Fruit fly (Drosophila melanogaster) whole organism, embryonic: ENCODE measurements around the gene gpp.

ENCODE experiments used
- CG13296 ChIP-seq: fragments of 200-800 bp; sonication (Bioruptor generic); optimal IDR thresholded peaks from 3 replicates; lab custom pipeline; 2018; ENCODE audit warnings: missing biosample characterization, mild to moderate bottlenecking, missing genetic modification characterization
- CG14860 ChIP-seq: fragments of 200-800 bp; sonication (Bioruptor generic); IDR thresholded peaks from 3 replicates; pipeline ENCODE4 v1.3.6; 2022; ENCODE audit warnings: missing biosample characterization, missing genetic modification characterization; ENCODE audit not compliant: partially characterized antibody
- CG15073 ChIP-seq: fragments of 200-800 bp; sonication (Bioruptor generic); optimal IDR thresholded peaks from 2 replicates; lab custom pipeline; 2016; ENCODE audit warnings: missing biosample characterization, missing genetic modification characterization
- CG17568 ChIP-seq: fragments of 200-800 bp; sonication (Bioruptor generic); optimal IDR thresholded peaks from 2 replicates; lab custom pipeline; 2018; ENCODE audit warnings: missing biosample characterization, mild to moderate bottlenecking, missing genetic modification characterization, moderate library complexity
- CG2120 ChIP-seq: fragments of 200-800 bp; sonication (Bioruptor generic); optimal IDR thresholded peaks from 3 replicates; lab custom pipeline; 2016; ENCODE audit warnings: missing biosample characterization, missing genetic modification characterization
- CG2202 ChIP-seq: fragments of 200-800 bp; sonication (Bioruptor generic); optimal IDR thresholded peaks from 2 replicates; lab custom pipeline; 2018; ENCODE audit warnings: missing biosample characterization, mild to moderate bottlenecking, missing genetic modification characterization
- CG2678 ChIP-seq: fragments of 200-800 bp; sonication (Bioruptor generic); optimal IDR thresholded peaks from 3 replicates; lab custom pipeline; 2019; ENCODE audit warnings: missing biosample characterization, mild to moderate bottlenecking, missing genetic modification characterization, moderate library complexity
- CG6175 ChIP-seq: fragments of 200-800 bp; sonication (Bioruptor generic); IDR thresholded peaks from 3 replicates; pipeline ENCODE4 v1.3.6; 2022; ENCODE audit warnings: missing biosample characterization, missing genetic modification characterization
- CG6254 ChIP-seq: fragments of 200-800 bp; sonication (Bioruptor generic); optimal IDR thresholded peaks from 3 replicates; lab custom pipeline; 2017; ENCODE audit warnings: mild to moderate bottlenecking, missing biosample characterization, missing genetic modification reagents, missing genetic modification characterization
- CG6791 ChIP-seq: fragments of 200-800 bp; sonication (Bioruptor generic); IDR thresholded peaks from 3 replicates; pipeline ENCODE4 v1.3.6; 2022; ENCODE audit warnings: missing biosample characterization, missing genetic modification characterization; ENCODE audit not compliant: partially characterized antibody
- CHES-1-like ChIP-seq: fragments of 200-800 bp; sonication (Bioruptor generic); optimal IDR thresholded peaks from 2 replicates; lab custom pipeline; 2016; ENCODE audit warnings: missing biosample characterization, missing genetic modification characterization
- CTCF ChIP-seq: fragments of 200-800 bp; sonication (Bioruptor generic); optimal IDR thresholded peaks from 2 replicates; lab custom pipeline; 2017; ENCODE audit warnings: missing biosample characterization, mild to moderate bottlenecking, missing genetic modification characterization, moderate library complexity
- Dp ChIP-seq: fragments of 200-800 bp; sonication (Bioruptor generic); optimal IDR thresholded peaks from 2 replicates; lab custom pipeline; 2018; ENCODE audit warnings: missing biosample characterization, mild to moderate bottlenecking, missing genetic modification characterization, moderate library complexity
- Drgx ChIP-seq: fragments of 200-800 bp; sonication (Bioruptor generic); IDR thresholded peaks from 2 replicates; pipeline ENCODE4 v1.3.6; 2022; ENCODE audit warnings: missing biosample characterization, missing genetic modification characterization
- Eip74EF ChIP-seq, 2 experiments: fragments of 200-800 bp in 1 of 2; fragments of >200 bp in 1 of 2; sonication (Bioruptor generic) in 1 of 2; optimal IDR thresholded peaks; 2 replicates each; lab custom pipeline; 2017 to 2019; ENCODE audit warnings: missing biosample characterization in 2 of 2, missing genetic modification characterization in 2 of 2, mild to moderate bottlenecking in 1 of 2, moderate library complexity in 1 of 2
- Ets65A ChIP-seq: fragments of 200-800 bp; sonication (Bioruptor generic); peaks from one replicate; lab custom pipeline; 2016; ENCODE audit warnings: missing biosample characterization, missing genetic modification characterization
- Fer2 ChIP-seq: fragments of 200-800 bp; sonication (Bioruptor generic); optimal IDR thresholded peaks from 2 replicates; lab custom pipeline; 2018; ENCODE audit warnings: missing biosample characterization, mild to moderate bottlenecking, missing genetic modification characterization, moderate library complexity
- GATAe ChIP-seq: fragments of 200-800 bp; sonication (Bioruptor generic); conservative IDR thresholded peaks from 2 replicates; pipeline ENCODE4 v1.3.6; 2022; ENCODE audit warnings: missing biosample characterization, missing genetic modification characterization
- Gug ChIP-seq: fragments of 200-800 bp; sonication (Bioruptor generic); IDR thresholded peaks from 4 replicates; pipeline ENCODE4 v1.3.6; 2022; ENCODE audit warnings: missing biosample characterization, missing genetic modification characterization
- HLH54F ChIP-seq: fragments of 200-800 bp; sonication (Bioruptor generic); optimal IDR thresholded peaks from 3 replicates; lab custom pipeline; 2016; ENCODE audit warnings: missing biosample characterization, missing genetic modification characterization
- Hr51 ChIP-seq, 2 experiments: fragments of 200-800 bp; sonication (Bioruptor generic); optimal IDR thresholded peaks; 2 replicates in 1 of 2; 3 replicates in 1 of 2; lab custom pipeline; 2016 to 2018; ENCODE audit warnings: missing biosample characterization in 2 of 2, missing genetic modification characterization in 2 of 2, mild to moderate bottlenecking in 1 of 2, moderate library complexity in 1 of 2
- MESR4 ChIP-seq: fragments of 200-800 bp; sonication (Bioruptor generic); optimal IDR thresholded peaks from 2 replicates; lab custom pipeline; 2018; ENCODE audit warnings: missing biosample characterization, mild to moderate bottlenecking, missing genetic modification characterization, moderate library complexity
- Max ChIP-seq: fragments of 200-800 bp; sonication (Bioruptor generic); optimal IDR thresholded peaks from 2 replicates; lab custom pipeline; 2016; ENCODE audit warnings: missing biosample characterization, mild to moderate bottlenecking, missing genetic modification characterization
- Med ChIP-seq: fragments of 200-800 bp; sonication (Bioruptor generic); peaks from one replicate; lab custom pipeline; 2016; ENCODE audit warnings: missing biosample characterization, missing genetic modification characterization, mild to moderate bottlenecking, inconsistent platforms, moderate library complexity
- Oaz ChIP-seq: fragments of 200-800 bp; sonication (Bioruptor generic); IDR thresholded peaks from 2 replicates; pipeline ENCODE4 v1.3.6; 2022; ENCODE audit warnings: missing biosample characterization, missing genetic modification characterization
- PHDP ChIP-seq: fragments of 200-800 bp; sonication (Bioruptor generic); optimal IDR thresholded peaks from 3 replicates; lab custom pipeline; 2018; ENCODE audit warnings: missing biosample characterization, mild to moderate bottlenecking, missing genetic modification characterization, moderate library complexity
- Six4 ChIP-seq: fragments of 200-800 bp; sonication (Bioruptor generic); optimal IDR thresholded peaks from 2 replicates; lab custom pipeline; 2016; ENCODE audit warnings: missing biosample characterization, missing genetic modification characterization
- Sox100B ChIP-seq: fragments of 200-800 bp; sonication (Bioruptor generic); optimal IDR thresholded peaks from 3 replicates; lab custom pipeline; 2018; ENCODE audit warnings: missing biosample characterization, mild to moderate bottlenecking, missing genetic modification characterization
- cad ChIP-seq: fragments of >200 bp; optimal IDR thresholded peaks from 2 replicates; lab custom pipeline; 2017; ENCODE audit warnings: missing biosample characterization, missing genetic modification characterization
- cg ChIP-seq: fragments of 200-800 bp; sonication (Bioruptor generic); optimal IDR thresholded peaks from 3 replicates; lab custom pipeline; 2019; ENCODE audit warnings: missing biosample characterization, mild to moderate bottlenecking, missing genetic modification characterization, moderate library complexity
- chm ChIP-seq: fragments of 200-800 bp; sonication (Bioruptor generic); IDR thresholded peaks from 2 replicates; pipeline ENCODE4 v1.3.6; 2022; ENCODE audit warnings: missing biosample characterization, missing genetic modification characterization
- cwo ChIP-seq: fragments of 200-800 bp; sonication (Bioruptor generic); optimal IDR thresholded peaks from 3 replicates; lab custom pipeline; 2017; ENCODE audit warnings: missing biosample characterization, missing genetic modification characterization, mild to moderate bottlenecking, moderate library complexity, missing genetic modification reagents
- exex ChIP-seq: fragments of 200-800 bp; sonication (Bioruptor generic); optimal IDR thresholded peaks from 4 replicates; lab custom pipeline; 2018; ENCODE audit warnings: missing biosample characterization, mild to moderate bottlenecking, missing genetic modification characterization, moderate library complexity
- gcm ChIP-seq: fragments of 200-800 bp; sonication (Bioruptor generic); optimal IDR thresholded peaks from 2 replicates; lab custom pipeline; 2019; ENCODE audit warnings: missing biosample characterization, mild to moderate bottlenecking, missing genetic modification characterization, moderate library complexity
- gro ChIP-seq: fragments of 200-800 bp; sonication (Bioruptor generic); optimal IDR thresholded peaks from 2 replicates; lab custom pipeline; 2016; ENCODE audit warnings: missing biosample characterization, missing genetic modification characterization
- hkb ChIP-seq, 2 experiments: fragments of 200-800 bp in 1 of 2; fragments of >200 bp in 1 of 2; sonication (Bioruptor generic) in 1 of 2; IDR thresholded peaks in 1 of 2; optimal IDR thresholded peaks in 1 of 2; 2 replicates each; pipeline versions ENCODE4 v1.3.6 to Lab custom; 2017 to 2022; ENCODE audit warnings: missing biosample characterization in 1 of 2, missing genetic modification characterization in 1 of 2
- ind ChIP-seq: fragments of 200-800 bp; sonication (Bioruptor generic); optimal IDR thresholded peaks from 3 replicates; lab custom pipeline; 2016; ENCODE audit warnings: missing biosample characterization, missing genetic modification characterization
- kah ChIP-seq: fragments of 200-800 bp; sonication (Bioruptor generic); optimal IDR thresholded peaks from 2 replicates; lab custom pipeline; 2018; ENCODE audit warnings: missing biosample characterization, mild to moderate bottlenecking, missing genetic modification characterization
- nau ChIP-seq: fragments of 200-800 bp; sonication (Bioruptor generic); optimal IDR thresholded peaks from 3 replicates; lab custom pipeline; 2017; ENCODE audit warnings: missing biosample characterization, mild to moderate bottlenecking, missing genetic modification characterization, missing genetic modification reagents
- pan ChIP-seq, 4 experiments: fragments of >200 bp in 3 of 4; fragments of 200-800 bp in 1 of 4; sonication (Bioruptor generic) in 1 of 4; optimal IDR thresholded peaks in 3 of 4; IDR thresholded peaks in 1 of 4; 2 replicates each; pipeline versions ENCODE4 v1.3.6 to Lab custom; 2017 to 2022; ENCODE audit warnings: missing biosample characterization in 2 of 4, missing genetic modification characterization in 2 of 4, mixed read lengths in 1 of 4
- salm ChIP-seq: fragments of 200-800 bp; sonication (Bioruptor generic); optimal IDR thresholded peaks from 2 replicates; lab custom pipeline; 2018; ENCODE audit warnings: missing biosample characterization, mild to moderate bottlenecking, missing genetic modification characterization
- sd ChIP-seq: fragments of 200-800 bp; sonication (Bioruptor generic); optimal IDR thresholded peaks from 3 replicates; lab custom pipeline; 2018; ENCODE audit warnings: missing biosample characterization, mild to moderate bottlenecking, missing genetic modification characterization, moderate library complexity
- sens ChIP-seq: fragments of 200-800 bp; sonication (Bioruptor generic); peaks from one replicate; lab custom pipeline; 2016; ENCODE audit warnings: missing biosample characterization, missing genetic modification characterization
- sens-2 ChIP-seq: fragments of 200-800 bp; sonication (Bioruptor generic); IDR thresholded peaks from 2 replicates; pipeline ENCODE4 v1.3.6; 2022; ENCODE audit warnings: missing biosample characterization, missing genetic modification characterization
- sqz ChIP-seq: fragments of 200-800 bp; sonication (Bioruptor generic); optimal IDR thresholded peaks from 3 replicates; lab custom pipeline; 2018; ENCODE audit warnings: missing biosample characterization, mild to moderate bottlenecking, missing genetic modification characterization
- sug ChIP-seq: fragments of 200-800 bp; optimal IDR thresholded peaks from 2 replicates; lab custom pipeline; 2019; ENCODE audit warnings: missing biosample characterization, mild to moderate bottlenecking, missing genetic modification characterization, moderate library complexity
- tll ChIP-seq, 2 experiments: fragments of 200-800 bp in 1 of 2; fragments of >200 bp in 1 of 2; sonication (Bioruptor generic) in 1 of 2; optimal IDR thresholded peaks; 2 replicates each; lab custom pipeline; 2017 to 2019; ENCODE audit warnings: missing biosample characterization in 2 of 2, missing genetic modification characterization in 2 of 2, mild to moderate bottlenecking in 1 of 2, moderate library complexity in 1 of 2
- unpg ChIP-seq: fragments of 200-800 bp; sonication (Bioruptor generic); optimal IDR thresholded peaks from 3 replicates; lab custom pipeline; 2018; ENCODE audit warnings: missing biosample characterization, mild to moderate bottlenecking, missing genetic modification characterization, moderate library complexity

The gpp gene

DNA sequence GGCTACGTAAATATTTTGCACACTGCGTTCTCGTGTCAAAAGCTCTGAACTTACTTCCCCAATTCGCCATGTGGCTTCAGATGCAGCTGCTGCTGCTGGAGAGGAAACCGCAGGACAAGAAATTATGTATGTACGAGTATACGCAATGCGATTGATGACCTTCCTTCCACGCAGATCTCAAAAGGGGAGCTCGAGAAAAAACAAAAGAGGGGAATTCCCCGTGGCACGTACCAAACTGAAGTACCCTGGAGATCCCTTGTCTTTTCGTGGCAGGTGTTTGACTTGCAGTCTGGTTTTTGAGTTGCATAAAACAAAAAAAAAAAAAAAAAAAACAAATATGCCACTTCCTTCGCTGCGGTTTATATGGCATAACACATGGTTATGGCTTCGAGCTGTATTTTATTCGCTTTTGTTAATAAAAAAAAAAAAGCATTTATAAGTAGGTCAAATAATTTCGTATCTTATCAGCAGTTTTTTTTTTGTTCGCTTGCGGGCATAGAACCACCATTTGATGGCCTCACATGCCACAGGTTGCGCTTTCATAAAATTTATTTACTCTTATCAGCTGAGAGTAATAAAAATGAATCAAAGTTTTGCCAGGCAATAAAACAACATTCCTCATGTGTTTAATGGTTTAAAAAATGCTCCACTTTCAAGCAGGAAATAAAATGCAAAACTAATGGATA lies 26.3 kb downstream of the gpp start:
- TF ChIP-seq hkb (optimal IDR thresholded peaks at IDR 0.05; lab: Kevin White, UChicago) (no peak), hkb (GFP tag; IDR thresholded peaks at IDR 0.05; lab: Robert Waterston, UW) (0 out of 2 replicates have a peak, but pooled peaks have one; percentile 15), CG2202 (tag; lab: Kevin White, UChicago) (no peak), gcm (peak; percentile 8), GATAe (GFP tag; lab: Robert Waterston, UW) (peak; percentile 72; the same call in 1 of the 2 replicates), Gug (no peak), pan (optimal IDR thresholded peaks at IDR 0.05; lab: Kevin White, UChicago) (no peak), pan (GFP tag; optimal IDR thresholded peaks at IDR 0.05 in 1 of 2, IDR thresholded peaks at IDR 0.05 in 1 of 2) (no peak), Fer2 (tag; lab: Kevin White, UChicago) (no peak), CHES-1-like (no peak), CG17568 (GFP tag; lab: Kevin White, UChicago) (no peak), chm (0 out of 2 replicates have a peak, but pooled peaks have one; percentile 8), cg (GFP tag; lab: Kevin White, UChicago) (no peak), CG6175 (GFP tag; lab: Robert Waterston, UW) (peak; percentile 12; the same call in 1 of the 3 replicates), cad (GFP tag; lab: Kevin White, UChicago) (no peak), CG14860 (GFP tag; lab: Robert Waterston, UW) (no peak), PHDP (peak; percentile 21), CG15073 (no peak), sd (tag; lab: Kevin White, UChicago) (peak; percentile 95), kah (GFP tag; lab: Kevin White, UChicago) (peak; percentile 29), sens (GFP tag; lab: Kevin White, UChicago) (peak; percentile 3), CG6791 (GFP tag; lab: Robert Waterston, UW) (no peak), cwo (GFP tag; lab: Kevin White, UChicago) (peak; percentile 26), CG13296 (peak; percentile 33), sqz (peak; percentile 86), CG2120 (no peak), unpg (peak; percentile 39), Eip74EF (GFP tag; optimal IDR thresholded peaks at IDR 0.05; lab: Kevin White, UChicago) (peak in 1 of 2 experiments; percentile 50), Oaz (GFP tag; lab: Robert Waterston, UW) (no peak), nau (GFP tag; lab: Kevin White, UChicago) (peak; percentile 14), sug (tag; lab: Kevin White, UChicago) (peak; percentile 60), MESR4 (no peak), Dp (GFP tag; lab: Kevin White, UChicago) (no peak), Hr51 (GFP tag; optimal IDR thresholded peaks at IDR 0.05; lab: Kevin White, UChicago) (peak in 1 of 2 experiments; percentile 35), CG2678 (tag; lab: Kevin White, UChicago) (peak; percentile 48), Six4 (GFP tag; lab: Kevin White, UChicago) (no peak), tll (GFP tag; optimal IDR thresholded peaks at IDR 0.05; lab: Kevin White, UChicago) (no peak), Sox100B (GFP tag; lab: Kevin White, UChicago) (peak; percentile 20), gro (GFP tag; lab: Kevin White, UChicago) (peak; percentile 3), CTCF (GFP tag; lab: Kevin White, UChicago) (no peak), Ets65A (GFP tag; lab: Kevin White, UChicago) (peak; percentile 7), sens-2 (GFP tag; lab: Robert Waterston, UW) (peak; percentile 82), Med (peak; percentile 20), HLH54F (GFP tag; lab: Kevin White, UChicago) (no peak), exex (peak; percentile 45), Max (GFP tag; lab: Kevin White, UChicago) (no peak), CG6254 (peak; percentile 3), salm (tag; lab: Kevin White, UChicago) (peak; percentile 34), Drgx (GFP tag; lab: Robert Waterston, UW) (no peak), ind (no peak)
